Fruit fly (Drosophila melanogaster) whole organism, embryonic: ENCODE data around the gene CG10337.

Source experiments
- Atf6 ChIP-seq: fragments of 200-800 bp; sonication (Bioruptor generic); IDR thresholded peaks from 2 replicates; pipeline ENCODE4 v1.3.6; 2022; ENCODE audit warnings: missing biosample characterization, missing genetic modification characterization
- Awh ChIP-seq: fragments of 200-800 bp; sonication (Bioruptor generic); IDR thresholded peaks from 2 replicates; pipeline ENCODE4, ENCODE4 v1.3.6; 2022; ENCODE audit warnings: missing biosample characterization, missing genetic modification characterization
- Blimp-1 ChIP-seq: fragments of 200-800 bp; sonication (Bioruptor generic); optimal IDR thresholded peaks from 3 replicates; lab custom pipeline; 2018; ENCODE audit warnings: missing biosample characterization, missing genetic modification characterization, mild to moderate bottlenecking, moderate library complexity, missing genetic modification reagents
- CG10431 ChIP-seq: fragments of 200-800 bp; sonication (Bioruptor generic); optimal IDR thresholded peaks from 3 replicates; lab custom pipeline; 2018; ENCODE audit warnings: missing biosample characterization, mild to moderate bottlenecking, missing genetic modification characterization
- CG10462 ChIP-seq: fragments of 200-800 bp; sonication (Bioruptor generic); optimal IDR thresholded peaks from 2 replicates; lab custom pipeline; 2016; ENCODE audit warnings: missing biosample characterization, missing genetic modification characterization
- CG12942 ChIP-seq: fragments of 200-800 bp; sonication (Bioruptor generic); optimal IDR thresholded peaks from 3 replicates; lab custom pipeline; 2016; ENCODE audit warnings: missing biosample characterization, missing genetic modification characterization
- CG13424 ChIP-seq: fragments of 200-800 bp; sonication (Bioruptor generic); optimal IDR thresholded peaks from 2 replicates; lab custom pipeline; 2019; ENCODE audit warnings: missing biosample characterization, mild to moderate bottlenecking, missing genetic modification characterization, moderate library complexity
- CG14441 ChIP-seq: fragments of 200-800 bp; sonication (Bioruptor generic); IDR thresholded peaks from 2 replicates; pipeline ENCODE4 v1.3.6; 2022; ENCODE audit warnings: missing biosample characterization, missing genetic modification characterization
- CG15514 ChIP-seq: fragments of 200-800 bp; sonication (Bioruptor generic); optimal IDR thresholded peaks from 3 replicates; lab custom pipeline; 2017; ENCODE audit warnings: missing biosample characterization, missing genetic modification characterization, mild to moderate bottlenecking, moderate library complexity, missing genetic modification reagents
- CG15601 ChIP-seq: fragments of 200-800 bp; sonication (Bioruptor generic); optimal IDR thresholded peaks from 3 replicates; lab custom pipeline; 2019; ENCODE audit warnings: missing biosample characterization, mild to moderate bottlenecking, missing genetic modification characterization, moderate library complexity
- CG16815 ChIP-seq: fragments of 200-800 bp; sonication (Bioruptor generic); optimal IDR thresholded peaks from 3 replicates; lab custom pipeline; 2017; ENCODE audit warnings: missing biosample characterization, mild to moderate bottlenecking, missing genetic modification characterization
- CG17359 ChIP-seq: fragments of 200-800 bp; sonication (Bioruptor generic); optimal IDR thresholded peaks from 3 replicates; lab custom pipeline; 2018; ENCODE audit warnings: missing biosample characterization, mild to moderate bottlenecking, missing genetic modification characterization, moderate library complexity
- CG17568 ChIP-seq: fragments of 200-800 bp; sonication (Bioruptor generic); optimal IDR thresholded peaks from 2 replicates; lab custom pipeline; 2018; ENCODE audit warnings: missing biosample characterization, mild to moderate bottlenecking, missing genetic modification characterization, moderate library complexity
- CG2116 ChIP-seq: fragments of 200-800 bp; sonication (Bioruptor generic); optimal IDR thresholded peaks from 3 replicates; lab custom pipeline; 2018; ENCODE audit warnings: missing biosample characterization, mild to moderate bottlenecking, missing genetic modification characterization
- CG2712 ChIP-seq: fragments of 200-800 bp; optimal IDR thresholded peaks from 3 replicates; lab custom pipeline; 2019; ENCODE audit warnings: missing biosample characterization, mild to moderate bottlenecking, missing genetic modification characterization, moderate library complexity
- CG2875 ChIP-seq: fragments of 200-800 bp; sonication (Bioruptor generic); optimal IDR thresholded peaks from 2 replicates; lab custom pipeline; 2017; ENCODE audit warnings: missing biosample characterization, mild to moderate bottlenecking, missing genetic modification characterization, missing genetic modification reagents
- CG2889 ChIP-seq: fragments of 200-800 bp; sonication (Bioruptor generic); IDR thresholded peaks from 3 replicates; pipeline ENCODE4 v1.3.6; 2022; ENCODE audit warnings: missing biosample characterization, missing genetic modification characterization
- CG3995 ChIP-seq: fragments of 200-800 bp; sonication (Bioruptor generic); optimal IDR thresholded peaks from 3 replicates; lab custom pipeline; 2016; ENCODE audit warnings: missing biosample characterization, missing genetic modification characterization
- CG6791 ChIP-seq: fragments of 200-800 bp; sonication (Bioruptor generic); IDR thresholded peaks from 3 replicates; pipeline ENCODE4 v1.3.6; 2022; ENCODE audit warnings: missing biosample characterization, missing genetic modification characterization; ENCODE audit not compliant: partially characterized antibody
- CG6813 ChIP-seq: fragments of 200-800 bp; sonication (Bioruptor generic); optimal IDR thresholded peaks from 2 replicates; lab custom pipeline; 2017; ENCODE audit warnings: missing biosample characterization, missing genetic modification characterization, mild to moderate bottlenecking, moderate library complexity, missing genetic modification reagents
- CG8359 ChIP-seq: fragments of 200-800 bp; sonication (Bioruptor generic); optimal IDR thresholded peaks from 2 replicates; lab custom pipeline; 2017; ENCODE audit warnings: missing biosample characterization, mild to moderate bottlenecking, missing genetic modification characterization, borderline replicate concordance
- CoRest ChIP-seq: fragments of 200-800 bp; sonication (Bioruptor generic); optimal IDR thresholded peaks from 3 replicates; lab custom pipeline; 2018; ENCODE audit warnings: missing biosample characterization, mild to moderate bottlenecking, missing genetic modification characterization, moderate library complexity
- Lpt ChIP-seq: fragments of >200 bp; optimal IDR thresholded peaks from 2 replicates; lab custom pipeline; 2018; ENCODE audit warnings: missing biosample characterization, missing genetic modification characterization
- MESR4 ChIP-seq: fragments of 200-800 bp; sonication (Bioruptor generic); optimal IDR thresholded peaks from 2 replicates; lab custom pipeline; 2018; ENCODE audit warnings: missing biosample characterization, mild to moderate bottlenecking, missing genetic modification characterization, moderate library complexity
- NC2α ChIP-seq: fragments of 200-800 bp; sonication (Bioruptor generic); optimal IDR thresholded peaks from 2 replicates; lab custom pipeline; 2016; ENCODE audit warnings: missing biosample characterization, missing genetic modification characterization
- Opbp ChIP-seq: fragments of 200-800 bp; sonication (Bioruptor generic); IDR thresholded peaks from 3 replicates; pipeline ENCODE4 v1.3.6; 2022; ENCODE audit warnings: missing biosample characterization, missing genetic modification characterization; ENCODE audit not compliant: partially characterized antibody
- Sox100B ChIP-seq: fragments of 200-800 bp; sonication (Bioruptor generic); optimal IDR thresholded peaks from 3 replicates; lab custom pipeline; 2018; ENCODE audit warnings: missing biosample characterization, mild to moderate bottlenecking, missing genetic modification characterization
- Sry-δ ChIP-seq: fragments of 200-800 bp; sonication (Bioruptor generic); optimal IDR thresholded peaks from 2 replicates; lab custom pipeline; 2016; ENCODE audit warnings: missing biosample characterization, missing genetic modification characterization
- Usf ChIP-seq: fragments of 200-800 bp; sonication (Bioruptor generic); optimal IDR thresholded peaks from 2 replicates; lab custom pipeline; 2017; ENCODE audit warnings: missing genotype, missing biosample characterization, missing genetic modification characterization
- amos ChIP-seq: fragments of 200-800 bp; sonication (Bioruptor generic); IDR thresholded peaks from 2 replicates; pipeline ENCODE4 v1.3.6; 2022; ENCODE audit warnings: missing biosample characterization, missing genetic modification characterization; ENCODE audit not compliant: partially characterized antibody
- aop ChIP-seq: fragments of 200-800 bp; sonication (Bioruptor generic); IDR thresholded peaks from 2 replicates; pipeline ENCODE4 v1.3.6; 2022; ENCODE audit warnings: missing biosample characterization, missing genetic modification characterization
- az2 ChIP-seq: fragments of 200-800 bp; sonication (Bioruptor generic); optimal IDR thresholded peaks from 3 replicates; lab custom pipeline; 2016; ENCODE audit warnings: missing biosample characterization, missing genetic modification characterization
- bbx ChIP-seq: fragments of 200-800 bp; sonication (Bioruptor generic); IDR thresholded peaks from 2 replicates; pipeline ENCODE4 v1.3.6; 2022; ENCODE audit warnings: missing biosample characterization, missing genetic modification characterization; ENCODE audit not compliant: partially characterized antibody
- cas ChIP-seq: fragments of 200-800 bp; sonication (Bioruptor generic); IDR thresholded peaks from 2 replicates; pipeline ENCODE4 v1.3.6; 2022; ENCODE audit warnings: missing biosample characterization, missing genetic modification characterization
- crc ChIP-seq: fragments of 200-800 bp; sonication (Bioruptor generic); optimal IDR thresholded peaks from 2 replicates; lab custom pipeline; 2016; ENCODE audit warnings: missing biosample characterization, missing genetic modification characterization
- cwo ChIP-seq: fragments of 200-800 bp; sonication (Bioruptor generic); optimal IDR thresholded peaks from 3 replicates; lab custom pipeline; 2017; ENCODE audit warnings: missing biosample characterization, missing genetic modification characterization, mild to moderate bottlenecking, moderate library complexity, missing genetic modification reagents
- danr ChIP-seq: fragments of 200-800 bp; sonication (Bioruptor generic); IDR thresholded peaks from 2 replicates; pipeline ENCODE4 v1.3.6; 2022; ENCODE audit warnings: missing biosample characterization, missing genetic modification characterization
- inv ChIP-seq: fragments of 200-800 bp; sonication (Bioruptor generic); IDR thresholded peaks from 2 replicates; pipeline ENCODE4 v1.3.6; 2022; ENCODE audit warnings: missing biosample characterization, missing genetic modification characterization; ENCODE audit not compliant: partially characterized antibody
- klu ChIP-seq: fragments of 200-800 bp; sonication (Bioruptor generic); IDR thresholded peaks from 2 replicates; pipeline ENCODE4 v1.3.6; 2022; ENCODE audit warnings: missing biosample characterization, missing genetic modification characterization
- kni ChIP-seq: fragments of 200-800 bp; sonication (Bioruptor generic); optimal IDR thresholded peaks from 3 replicates; lab custom pipeline; 2017; ENCODE audit warnings: mild to moderate bottlenecking, missing biosample characterization, missing genetic modification reagents, missing genetic modification characterization
- nmo ChIP-seq: fragments of 200-800 bp; sonication (Bioruptor generic); optimal IDR thresholded peaks from 2 replicates; lab custom pipeline; 2018; ENCODE audit warnings: missing biosample characterization, mild to moderate bottlenecking, missing genetic modification characterization, moderate library complexity
- odd ChIP-seq: fragments of 200-800 bp; sonication (Bioruptor generic); optimal IDR thresholded peaks from 2 replicates; lab custom pipeline; 2017; ENCODE audit warnings: missing biosample characterization, mild to moderate bottlenecking, missing genetic modification characterization
- org-1 ChIP-seq: fragments of 200-800 bp; sonication (Bioruptor generic); optimal IDR thresholded peaks from 2 replicates; lab custom pipeline; 2017; ENCODE audit warnings: missing biosample characterization, missing genetic modification characterization
- phol ChIP-seq: fragments of 200-800 bp; sonication (Bioruptor generic); optimal IDR thresholded peaks from 3 replicates; lab custom pipeline; 2018; ENCODE audit warnings: missing biosample characterization, mild to moderate bottlenecking, missing genetic modification characterization, moderate library complexity
- sens-2 ChIP-seq: fragments of 200-800 bp; sonication (Bioruptor generic); IDR thresholded peaks from 2 replicates; pipeline ENCODE4 v1.3.6; 2022; ENCODE audit warnings: missing biosample characterization, missing genetic modification characterization
- slou ChIP-seq: fragments of 200-800 bp; sonication (Bioruptor generic); optimal IDR thresholded peaks from 3 replicates; lab custom pipeline; 2016; ENCODE audit warnings: missing biosample characterization, missing genetic modification characterization
- stc ChIP-seq: fragments of 200-800 bp; sonication (Bioruptor generic); IDR thresholded peaks from 2 replicates; pipeline ENCODE4 v1.3.6; 2022; ENCODE audit warnings: missing biosample characterization, missing genetic modification characterization
- unpg ChIP-seq: fragments of 200-800 bp; sonication (Bioruptor generic); optimal IDR thresholded peaks from 3 replicates; lab custom pipeline; 2018; ENCODE audit warnings: missing biosample characterization, mild to moderate bottlenecking, missing genetic modification characterization, moderate library complexity
- usp ChIP-seq: fragments of >200 bp; optimal IDR thresholded peaks from 2 replicates; lab custom pipeline; 2017; ENCODE audit warnings: missing biosample characterization, missing genetic modification characterization

The CG10337 gene

dm6 chr2L:19533247-19533646 lies 13.5 kb downstream of the CG10337 start, which contains the start of gene CG33116 (continued):
- peak; percentile 79 for TF ChIP-seq CG15601
- peak; percentile 70 for TF ChIP-seq CG2875 (GFP tag; lab: Kevin White, UChicago)
- peak; percentile 80 for TF ChIP-seq CoRest
- TF ChIP-seq Lpt (GFP tag; lab: Kevin White, UChicago) = no peak
- peak; percentile 81 for TF ChIP-seq CG12942
- TF ChIP-seq sens-2 (GFP tag; lab: Robert Waterston, UW) = no peak
- TF ChIP-seq amos (GFP tag; lab: Robert Waterston, UW) = no peak; the same call in 1 of the 2 replicates
- peak; percentile 80 for TF ChIP-seq CG17359
- peak; percentile 80 for TF ChIP-seq unpg (GFP tag; lab: Kevin White, UChicago)
- TF ChIP-seq CG16815 = peak; percentile 61
- peak; percentile 83 for TF ChIP-seq Atf6 (GFP tag; lab: Robert Waterston, UW)
- TF ChIP-seq bbx (GFP tag; lab: Robert Waterston, UW) = peak; percentile 58
- TF ChIP-seq CG2116 = peak; percentile 63
- TF ChIP-seq CG2712 (tag; lab: Kevin White, UChicago) = peak; percentile 84
- TF ChIP-seq CG6791 (GFP tag; lab: Robert Waterston, UW) = peak; percentile 42; the same call in 1 of the 3 replicates
- peak; percentile 23; the same call in 1 of the 2 replicates for TF ChIP-seq inv (GFP tag; lab: Robert Waterston, UW)
- TF ChIP-seq MESR4 (GFP tag; lab: Kevin White, UChicago) = peak; percentile 57
- TF ChIP-seq danr = peak; percentile 31; the same call in 1 of the 2 replicates
- no peak for TF ChIP-seq aop (GFP tag; lab: Robert Waterston, UW)
- TF ChIP-seq Sry-δ (GFP tag; lab: Kevin White, UChicago) = peak; percentile 48
- peak; percentile 71 for TF ChIP-seq CG14441 (GFP tag; lab: Robert Waterston, UW)
- TF ChIP-seq CG8359 (GFP tag; lab: Kevin White, UChicago) = peak; percentile 42
- TF ChIP-seq CG6813 (GFP tag; lab: Kevin White, UChicago) = peak; percentile 72
- TF ChIP-seq klu (GFP tag; lab: Robert Waterston, UW) = peak; percentile 21; the same call in 1 of the 2 replicates
- TF ChIP-seq CG10431 = peak; percentile 45
- peak; percentile 58 for TF ChIP-seq cwo (GFP tag; lab: Kevin White, UChicago)
- peak; percentile 72 for TF ChIP-seq Sox100B
- peak; percentile 32; the same call in 1 of the 2 replicates for TF ChIP-seq cas
- TF ChIP-seq CG10462 (GFP tag; lab: Kevin White, UChicago) = peak; percentile 56
- TF ChIP-seq Opbp (GFP tag; lab: Robert Waterston, UW) = peak; percentile 65; the same call in 2 of the 3 replicates
- TF ChIP-seq stc = peak; percentile 66
- peak; percentile 85 for TF ChIP-seq az2 (GFP tag; lab: Kevin White, UChicago)
- TF ChIP-seq nmo (GFP tag; lab: Kevin White, UChicago) = peak; percentile 83
- peak; percentile 65 for TF ChIP-seq Usf
- peak; percentile 68 for TF ChIP-seq crc
- TF ChIP-seq CG13424 (tag; lab: Kevin White, UChicago) = peak; percentile 76
- peak; percentile 75 for TF ChIP-seq org-1 (GFP tag; lab: Kevin White, UChicago)
- peak; percentile 72 for TF ChIP-seq CG17568
- peak; percentile 71; the same call in 1 of the 2 replicates for TF ChIP-seq Awh (GFP tag; lab: Robert Waterston, UW)
- peak; percentile 76 for TF ChIP-seq NC2α (GFP tag; lab: Kevin White, UChicago)
- TF ChIP-seq Blimp-1 (GFP tag; lab: Kevin White, UChicago) = peak; percentile 72
- peak; percentile 51 for TF ChIP-seq CG3995
- TF ChIP-seq CG15514 = peak; percentile 78
- TF ChIP-seq kni (GFP tag; lab: Kevin White, UChicago) = peak; percentile 12
- peak; percentile 64; the same call in 1 of the 3 replicates for TF ChIP-seq CG2889
- peak; percentile 82 for TF ChIP-seq phol (tag; lab: Kevin White, UChicago)
- no peak for TF ChIP-seq usp (GFP tag; lab: Kevin White, UChicago)
- TF ChIP-seq slou (GFP tag; lab: Kevin White, UChicago) = peak; percentile 77
- peak; percentile 66 for TF ChIP-seq odd (GFP tag; lab: Kevin White, UChicago)
